1 fruit fly cellular context compared by ENCODE assay signal in the genomic region with DNA sequence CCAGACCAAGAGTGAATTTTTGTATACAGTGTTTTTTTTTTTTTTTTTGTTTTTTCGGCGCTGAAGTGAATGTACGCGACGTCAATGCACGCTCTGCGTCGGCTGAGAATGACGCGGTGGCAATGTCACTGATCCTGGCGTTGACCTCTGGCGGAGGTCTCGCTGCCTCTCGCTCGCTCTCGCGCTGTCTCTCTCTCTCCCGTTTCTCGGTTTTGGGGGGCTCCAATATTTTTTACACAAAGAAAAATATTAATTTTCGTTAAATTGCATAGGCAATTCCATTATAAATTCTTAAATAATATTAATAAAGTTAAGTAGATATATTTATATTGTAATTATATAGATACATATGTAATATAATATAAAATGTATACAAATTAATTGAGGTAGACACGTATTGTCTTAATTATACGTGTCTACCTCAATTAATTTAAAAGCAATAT.
A peak's percentile ranks its signal among the peaks of the same experiment; 100 is the strongest.
TF ChIP-seq lines count a peak whose summit lies in the region.

No protein-coding gene starts in this region.

TF ChIP-seq in whole organism, embryonic, 481 proteins besides CTCF, POLR2A, EP300 and RAD21 (continued from another document and continues in another):
- no peak for TF ChIP-seq inv (GFP tag; IDR thresholded peaks at IDR 0.05; lab: Robert Waterston, UW; ENCODE audit: partially characterized antibody)
- no peak for TF ChIP-seq tio (GFP tag; optimal IDR thresholded peaks at IDR 0.05; lab: Kevin White, UChicago)
- TF ChIP-seq Hmr (GFP tag; optimal IDR thresholded peaks at IDR 0.05; lab: Kevin White, UChicago): peak; percentile 18
- TF ChIP-seq CG13296 (GFP tag; optimal IDR thresholded peaks at IDR 0.05; lab: Kevin White, UChicago): peak; percentile 30
- peak; percentile 20 for TF ChIP-seq Sox100B (GFP tag; optimal IDR thresholded peaks at IDR 0.05; lab: Kevin White, UChicago)
- no peak for TF ChIP-seq CG12236 (GFP tag; optimal IDR thresholded peaks at IDR 0.05; lab: Kevin White, UChicago)
- TF ChIP-seq lilli (GFP tag; optimal IDR thresholded peaks at IDR 0.05; lab: Kevin White, UChicago): no peak
- TF ChIP-seq lov (optimal IDR thresholded peaks at IDR 0.05; lab: Kevin White, UChicago): no peak
- 0 out of 3 replicates have a peak, but pooled peaks have one; percentile 14 for TF ChIP-seq lov (GFP tag; IDR thresholded peaks at IDR 0.05; lab: Robert Waterston, UW)
- no peak for TF ChIP-seq PHDP (tag; optimal IDR thresholded peaks at IDR 0.05; lab: Kevin White, UChicago)
- TF ChIP-seq ato (GFP tag; IDR thresholded peaks at IDR 0.05; lab: Robert Waterston, UW; ENCODE audit: partially characterized antibody): no peak
- TF ChIP-seq run (tag; optimal IDR thresholded peaks at IDR 0.05; lab: Kevin White, UChicago): no peak
- no peak for TF ChIP-seq cato (GFP tag; optimal IDR thresholded peaks at IDR 0.05; lab: Kevin White, UChicago; ENCODE audit: borderline replicate concordance)
- no peak for TF ChIP-seq prd (optimal IDR thresholded peaks at IDR 0.05; lab: Kevin White, UChicago)
- TF ChIP-seq prd (GFP tag; IDR thresholded peaks at IDR 0.05; lab: Robert Waterston, UW): no peak
- TF ChIP-seq CG11247 (GFP tag; IDR thresholded peaks at IDR 0.05; lab: Robert Waterston, UW): no peak
- TF ChIP-seq kay (GFP tag; optimal IDR thresholded peaks at IDR 0.05; lab: Kevin White, UChicago): no peak
- TF ChIP-seq croc (GFP tag; conservative IDR thresholded peaks at IDR 0.05; lab: Robert Waterston, UW): no peak
- TF ChIP-seq CG31441 (GFP tag; IDR thresholded peaks at IDR 0.05; lab: Robert Waterston, UW): peak; percentile 37; the same call in 1 of the 2 replicates
- no peak for TF ChIP-seq CG2116 (GFP tag; optimal IDR thresholded peaks at IDR 0.05; lab: Kevin White, UChicago)
- no peak for TF ChIP-seq CG18011 (GFP tag; optimal IDR thresholded peaks at IDR 0.05; lab: Kevin White, UChicago)
- no peak for TF ChIP-seq CG12104 (GFP tag; optimal IDR thresholded peaks at IDR 0.05; lab: Kevin White, UChicago)
- no peak for TF ChIP-seq CG7271 (tag; optimal IDR thresholded peaks at IDR 0.05; lab: Kevin White, UChicago)
- TF ChIP-seq CG17912 (GFP tag; optimal IDR thresholded peaks at IDR 0.05; lab: Kevin White, UChicago): no peak
- TF ChIP-seq CG12219 (GFP tag; optimal IDR thresholded peaks at IDR 0.05; lab: Kevin White, UChicago): no peak
- no peak for TF ChIP-seq Sox102F (GFP tag; optimal IDR thresholded peaks at IDR 0.05; lab: Kevin White, UChicago)
- no peak for TF ChIP-seq sima (GFP tag; optimal IDR thresholded peaks at IDR 0.05; lab: Kevin White, UChicago)
- TF ChIP-seq chinmo (GFP tag; IDR thresholded peaks at IDR 0.05; lab: Robert Waterston, UW; ENCODE audit: partially characterized antibody): no peak
- TF ChIP-seq CG18262 (tag; optimal IDR thresholded peaks at IDR 0.05; lab: Kevin White, UChicago): peak; percentile 12
- TF ChIP-seq twi (tag; optimal IDR thresholded peaks at IDR 0.05; lab: Kevin White, UChicago): no peak
- no peak for TF ChIP-seq insv (GFP tag; optimal IDR thresholded peaks at IDR 0.05; lab: Kevin White, UChicago)
- TF ChIP-seq gro (GFP tag; optimal IDR thresholded peaks at IDR 0.05; lab: Kevin White, UChicago): no peak
- TF ChIP-seq schlank (tag; optimal IDR thresholded peaks at IDR 0.05; lab: Kevin White, UChicago): no peak
- no peak for TF ChIP-seq vvl (GFP tag; IDR thresholded peaks at IDR 0.05; lab: Robert Waterston, UW)
- no peak for TF ChIP-seq CG1529 (GFP tag; optimal IDR thresholded peaks at IDR 0.05; lab: Kevin White, UChicago)
- TF ChIP-seq CG10959 (GFP tag; IDR thresholded peaks at IDR 0.05; lab: Robert Waterston, UW): no peak
- no peak for TF ChIP-seq Lpt (GFP tag; optimal IDR thresholded peaks at IDR 0.05; lab: Kevin White, UChicago)
- TF ChIP-seq aop (GFP tag; IDR thresholded peaks at IDR 0.05; lab: Robert Waterston, UW): no peak
- TF ChIP-seq trem (tag; optimal IDR thresholded peaks at IDR 0.05; lab: Kevin White, UChicago): no peak
- TF ChIP-seq dati (GFP tag; IDR thresholded peaks at IDR 0.05; lab: Robert Waterston, UW): no peak
- TF ChIP-seq B-H1 (GFP tag; IDR thresholded peaks at IDR 0.05; lab: Robert Waterston, UW): no peak
- no peak for TF ChIP-seq nerfin-2 (GFP tag; IDR thresholded peaks at IDR 0.05; lab: Robert Waterston, UW; ENCODE audit: partially characterized antibody)
- peak; percentile 33; the same call in 1 of the 3 replicates for TF ChIP-seq CG17361 (GFP tag; IDR thresholded peaks at IDR 0.05; lab: Robert Waterston, UW)
- no peak for TF ChIP-seq rib (GFP tag; IDR thresholded peaks at IDR 0.05; lab: Robert Waterston, UW)
- no peak for TF ChIP-seq CG9609 (GFP tag; optimal IDR thresholded peaks at IDR 0.05; lab: Kevin White, UChicago)
- peak; percentile 8 for TF ChIP-seq CG18599 (GFP tag; optimal IDR thresholded peaks at IDR 0.05; lab: Kevin White, UChicago)
- TF ChIP-seq CG8765 (GFP tag; IDR thresholded peaks at IDR 0.05; lab: Robert Waterston, UW): no peak
- TF ChIP-seq fd3F (GFP tag; optimal IDR thresholded peaks at IDR 0.05; lab: Kevin White, UChicago): peak; percentile 19
- TF ChIP-seq MBD-R2 (GFP tag; IDR thresholded peaks at IDR 0.05; lab: Robert Waterston, UW): no peak
- TF ChIP-seq CG4404 (GFP tag; IDR thresholded peaks at IDR 0.05; lab: Robert Waterston, UW): no peak
- no peak for TF ChIP-seq kah (GFP tag; optimal IDR thresholded peaks at IDR 0.05; lab: Kevin White, UChicago)
- no peak for TF ChIP-seq caup (GFP tag; optimal IDR thresholded peaks at IDR 0.05; lab: Kevin White, UChicago; ENCODE audit: severe bottlenecking)
- TF ChIP-seq ham (GFP tag; IDR thresholded peaks at IDR 0.05; lab: Robert Waterston, UW): no peak
- TF ChIP-seq Vsx1 (GFP tag; optimal IDR thresholded peaks at IDR 0.05; lab: Kevin White, UChicago): no peak
- no peak for TF ChIP-seq sisA (GFP tag; IDR thresholded peaks at IDR 0.05; lab: Robert Waterston, UW)
- TF ChIP-seq CG3726 (GFP tag; IDR thresholded peaks at IDR 0.05; lab: Robert Waterston, UW): no peak
- TF ChIP-seq Med (GFP tag; lab: Kevin White, UChicago): peak; percentile 32
- no peak for TF ChIP-seq C15 (GFP tag; IDR thresholded peaks at IDR 0.05; lab: Robert Waterston, UW)
- no peak for TF ChIP-seq jigr1 (GFP tag; IDR thresholded peaks at IDR 0.05; lab: Robert Waterston, UW)
- TF ChIP-seq CG10543 (GFP tag; optimal IDR thresholded peaks at IDR 0.05; lab: Kevin White, UChicago): no peak
- no peak for TF ChIP-seq CG7928 (GFP tag; optimal IDR thresholded peaks at IDR 0.05; lab: Kevin White, UChicago)
- no peak for TF ChIP-seq Hr39 (optimal IDR thresholded peaks at IDR 0.05; lab: Kevin White, UChicago)
- TF ChIP-seq CG17359 (tag; optimal IDR thresholded peaks at IDR 0.05; lab: Kevin White, UChicago): no peak
- TF ChIP-seq CG11504 (tag; optimal IDR thresholded peaks at IDR 0.05; lab: Kevin White, UChicago): peak; percentile 39
- TF ChIP-seq seq (GFP tag; IDR thresholded peaks at IDR 0.05; lab: Robert Waterston, UW): no peak
- TF ChIP-seq CG32532 (GFP tag; IDR thresholded peaks at IDR 0.05; lab: Robert Waterston, UW): peak; percentile 10; the same call in 1 of the 2 replicates
- no peak for TF ChIP-seq nmo (GFP tag; optimal IDR thresholded peaks at IDR 0.05; lab: Kevin White, UChicago)
- no peak for TF ChIP-seq scrt (GFP tag; optimal IDR thresholded peaks at IDR 0.05; lab: Kevin White, UChicago)
- no peak for TF ChIP-seq lbe (GFP tag; optimal IDR thresholded peaks at IDR 0.05; lab: Kevin White, UChicago)
- TF ChIP-seq Oli (tag; optimal IDR thresholded peaks at IDR 0.05; lab: Kevin White, UChicago): peak; percentile 10
- TF ChIP-seq CG10979 (tag; optimal IDR thresholded peaks at IDR 0.05; lab: Kevin White, UChicago): no peak
- TF ChIP-seq zen2 (GFP tag; IDR thresholded peaks at IDR 0.05; lab: Robert Waterston, UW; ENCODE audit: partially characterized antibody): no peak
- TF ChIP-seq CG3838 (GFP tag; optimal IDR thresholded peaks at IDR 0.05; lab: Kevin White, UChicago): no peak
- TF ChIP-seq Doc3 (GFP tag; IDR thresholded peaks at IDR 0.05; lab: Robert Waterston, UW; ENCODE audit: partially characterized antibody): no peak
- TF ChIP-seq Hr51 (GFP tag; optimal IDR thresholded peaks at IDR 0.05; lab: Kevin White, UChicago): peak in 1 of 2 experiments; percentile 45
- TF ChIP-seq CG16779 (GFP tag; IDR thresholded peaks at IDR 0.05; lab: Robert Waterston, UW): no peak
- TF ChIP-seq HmgD (GFP tag; optimal IDR thresholded peaks at IDR 0.05; lab: Kevin White, UChicago): no peak
- TF ChIP-seq CrebB (tag; optimal IDR thresholded peaks at IDR 0.05; lab: Kevin White, UChicago): no peak
- no peak for TF ChIP-seq emc (GFP tag; optimal IDR thresholded peaks at IDR 0.05; lab: Kevin White, UChicago)
- no peak for TF ChIP-seq CG6765 (GFP tag; optimal IDR thresholded peaks at IDR 0.05; lab: Kevin White, UChicago)
- no peak for TF ChIP-seq CG4617 (GFP tag; optimal IDR thresholded peaks at IDR 0.05; lab: Kevin White, UChicago; ENCODE audit: borderline replicate concordance)
- TF ChIP-seq klu (GFP tag; IDR thresholded peaks at IDR 0.05; lab: Robert Waterston, UW): no peak
- no peak for TF ChIP-seq CG33213 (GFP tag; optimal IDR thresholded peaks at IDR 0.05; lab: Kevin White, UChicago)
- TF ChIP-seq CG42726 (GFP tag; IDR thresholded peaks at IDR 0.05; lab: Robert Waterston, UW; ENCODE audit: partially characterized antibody): no peak
- peak; percentile 46 for TF ChIP-seq CG7839 (tag; optimal IDR thresholded peaks at IDR 0.05; lab: Kevin White, UChicago)
- peak; percentile 43; the same call in 2 of the 3 replicates for TF ChIP-seq tgo (GFP tag; IDR thresholded peaks at IDR 0.05; lab: Robert Waterston, UW)
- TF ChIP-seq CG4282 (GFP tag; optimal IDR thresholded peaks at IDR 0.05; lab: Kevin White, UChicago): no peak
- no peak for TF ChIP-seq Mes4 (GFP tag; optimal IDR thresholded peaks at IDR 0.05; lab: Kevin White, UChicago)
- no peak for TF ChIP-seq cas (GFP tag; IDR thresholded peaks at IDR 0.05; lab: Robert Waterston, UW)
- TF ChIP-seq CG34224 (GFP tag; IDR thresholded peaks at IDR 0.05; lab: Robert Waterston, UW; ENCODE audit: partially characterized antibody): no peak
- TF ChIP-seq sens (GFP tag; lab: Kevin White, UChicago): no peak
- TF ChIP-seq dpn (GFP tag; optimal IDR thresholded peaks at IDR 0.05; lab: Kevin White, UChicago): peak in 1 of 2 experiments; percentile 8
- TF ChIP-seq az2 (GFP tag; optimal IDR thresholded peaks at IDR 0.05; lab: Kevin White, UChicago): no peak
- no peak for TF ChIP-seq Ets97D (GFP tag; optimal IDR thresholded peaks at IDR 0.05; lab: Kevin White, UChicago)
- TF ChIP-seq Bdp1 (GFP tag; optimal IDR thresholded peaks at IDR 0.05; lab: Kevin White, UChicago): no peak
- TF ChIP-seq gem (tag; optimal IDR thresholded peaks at IDR 0.05; lab: Kevin White, UChicago): peak; percentile 52
- no peak for TF ChIP-seq Rx (GFP tag; IDR thresholded peaks at IDR 0.05; lab: Robert Waterston, UW)
- no peak for TF ChIP-seq CG3065 (GFP tag; optimal IDR thresholded peaks at IDR 0.05; lab: Kevin White, UChicago)
- no peak for TF ChIP-seq ase (GFP tag; IDR thresholded peaks at IDR 0.05; lab: Robert Waterston, UW)
- peak; percentile 25; the same call in 1 of the 3 replicates for TF ChIP-seq row (GFP tag; IDR thresholded peaks at IDR 0.05; lab: Robert Waterston, UW)
- no peak for TF ChIP-seq Eip74EF (GFP tag; optimal IDR thresholded peaks at IDR 0.05; lab: Kevin White, UChicago)
- TF ChIP-seq CG10654 (GFP tag; optimal IDR thresholded peaks at IDR 0.05; lab: Kevin White, UChicago): no peak
- no peak for TF ChIP-seq dysf (GFP tag; IDR thresholded peaks at IDR 0.05; lab: Robert Waterston, UW)
- TF ChIP-seq CHES-1-like (GFP tag; optimal IDR thresholded peaks at IDR 0.05; lab: Kevin White, UChicago): no peak
- TF ChIP-seq Fer1 (GFP tag; optimal IDR thresholded peaks at IDR 0.05; lab: Kevin White, UChicago): no peak
- TF ChIP-seq Adf1 (GFP tag; IDR thresholded peaks at IDR 0.05; lab: Robert Waterston, UW): no peak
- TF ChIP-seq MESR4 (GFP tag; optimal IDR thresholded peaks at IDR 0.05; lab: Kevin White, UChicago): no peak
- TF ChIP-seq nom (GFP tag; optimal IDR thresholded peaks at IDR 0.05; lab: Kevin White, UChicago): no peak
- TF ChIP-seq CG12155 (GFP tag; optimal IDR thresholded peaks at IDR 0.05; lab: Kevin White, UChicago): no peak
- no peak for TF ChIP-seq fd64A (GFP tag; optimal IDR thresholded peaks at IDR 0.05; lab: Kevin White, UChicago)
- no peak for TF ChIP-seq Drgx (GFP tag; IDR thresholded peaks at IDR 0.05; lab: Robert Waterston, UW)
- no peak for TF ChIP-seq CG7786 (GFP tag; optimal IDR thresholded peaks at IDR 0.05; lab: Kevin White, UChicago)
- no peak for TF ChIP-seq zen (tag; optimal IDR thresholded peaks at IDR 0.05; lab: Kevin White, UChicago)
- no peak for TF ChIP-seq HLH54F (GFP tag; optimal IDR thresholded peaks at IDR 0.05; lab: Kevin White, UChicago)
- TF ChIP-seq Dek (tag; optimal IDR thresholded peaks at IDR 0.05; lab: Kevin White, UChicago): no peak
- no peak for TF ChIP-seq CG5245 (GFP tag; optimal IDR thresholded peaks at IDR 0.05; lab: Kevin White, UChicago)
- no peak for TF ChIP-seq CG43689 (GFP tag; IDR thresholded peaks at IDR 0.05; lab: Robert Waterston, UW)
- no peak for TF ChIP-seq CG7745 (tag; optimal IDR thresholded peaks at IDR 0.05; lab: Kevin White, UChicago)
- TF ChIP-seq CG34376 (GFP tag; optimal IDR thresholded peaks at IDR 0.05; lab: Kevin White, UChicago): no peak
- TF ChIP-seq CG14667 (GFP tag; IDR thresholded peaks at IDR 0.05; lab: Robert Waterston, UW): no peak
- no peak for TF ChIP-seq onecut (GFP tag; IDR thresholded peaks at IDR 0.05; lab: Robert Waterston, UW)
- no peak for TF ChIP-seq Kr (GFP tag; optimal IDR thresholded peaks at IDR 0.05; lab: Kevin White, UChicago)
- TF ChIP-seq pzg (GFP tag; optimal IDR thresholded peaks at IDR 0.05; lab: Kevin White, UChicago): no peak
- no peak for TF ChIP-seq Max (GFP tag; optimal IDR thresholded peaks at IDR 0.05; lab: Kevin White, UChicago)
- no peak for TF ChIP-seq p53 (GFP tag; optimal IDR thresholded peaks at IDR 0.05; lab: Kevin White, UChicago)
- TF ChIP-seq dmrt99B (tag; optimal IDR thresholded peaks at IDR 0.05; lab: Kevin White, UChicago): peak; percentile 21
- 0 out of 2 replicates have a peak, but pooled peaks have one; percentile 28 for TF ChIP-seq E2f1 (GFP tag; IDR thresholded peaks at IDR 0.05; lab: Robert Waterston, UW)
- TF ChIP-seq Sin3A (optimal IDR thresholded peaks at IDR 0.05; lab: Kevin White, UChicago): no peak
- TF ChIP-seq her (GFP tag; optimal IDR thresholded peaks at IDR 0.05; lab: Kevin White, UChicago): no peak
- TF ChIP-seq E2f2 (GFP tag; IDR thresholded peaks at IDR 0.05; lab: Robert Waterston, UW): no peak
- TF ChIP-seq Deaf1 (tag; optimal IDR thresholded peaks at IDR 0.05; lab: Kevin White, UChicago): no peak
- no peak for TF ChIP-seq CG31365 (tag; optimal IDR thresholded peaks at IDR 0.05; lab: Kevin White, UChicago)
